Worm (Caenorhabditis elegans): Measurements from ENCODE around the gene coq-3.
"Not testable (repeated sequence)": the region's sequence is repeated elsewhere in the genome, so short reads cannot be mapped to it uniquely, and the experiment has no call there.

coq-3 gene

ce11 chrIV:14767693-14768251 lies 28.4 kb downstream of the coq-3 start, which contains the start of the genes mrps-7 and Y57G11C.3 (continued):
- TF ChIP-seq gmeb-1 (tag; optimal IDR thresholded peaks at IDR 0.05) (peak; percentile 91), crh-2 (tag; optimal IDR thresholded peaks at IDR 0.05) (peak; percentile 94), ama-1 (optimal IDR thresholded peaks at IDR 0.05) (peak; percentile 72), nhr-237 (tag; optimal IDR thresholded peaks at IDR 0.05) (no peak)

- no peak for TF ChIP-seq ceh-16 (tag; optimal IDR thresholded peaks at IDR 0.05)
- TF ChIP-seq lin-39 (tag; optimal IDR thresholded peaks at IDR 0.05), result no peak
- no peak for TF ChIP-seq sem-4 (tag; optimal IDR thresholded peaks at IDR 0.05)
- no peak for TF ChIP-seq elt-1 (tag; optimal IDR thresholded peaks at IDR 0.05)
- no peak for TF ChIP-seq egl-27 (tag; optimal IDR thresholded peaks at IDR 0.05)
- no peak for TF ChIP-seq Y55F3AM.14 (GFP tag; optimal IDR thresholded peaks at IDR 0.05)
- no peak for TF ChIP-seq blmp-1 (tag; optimal IDR thresholded peaks at IDR 0.05; ENCODE audit: insufficient read depth)
- no peak for TF ChIP-seq unc-55 (GFP tag; optimal IDR thresholded peaks at IDR 0.05)
- no peak for TF ChIP-seq peb-1 (tag; optimal IDR thresholded peaks at IDR 0.05)
- no peak for TF ChIP-seq zag-1 (tag; optimal IDR thresholded peaks at IDR 0.05)
- no peak for TF ChIP-seq sma-3 (GFP tag; optimal IDR thresholded peaks at IDR 0.05)
- no peak for TF ChIP-seq aly-2 (tag; optimal IDR thresholded peaks at IDR 0.05)
- TF ChIP-seq snpc-4 (tag; optimal IDR thresholded peaks at IDR 0.05), result no peak
- no peak for TF ChIP-seq nhr-11 (tag; optimal IDR thresholded peaks at IDR 0.05)
- TF ChIP-seq nhr-25 (tag; optimal IDR thresholded peaks at IDR 0.05), result no peak
Measured at ce11 chrIV:14766382-14766781, 29.7 kb downstream of the coq-3 start, which contains the start of gene vti-1. TSS of gene vti-1 (minus strand) at chrIV:14766665.

ce11 chrIV:14765336-14765735 lies 30.8 kb downstream of the coq-3 start, which contains the start of gene Y57G11C.5:
TSS of gene Y57G11C.5 (minus strand) at chrIV:14765436.
- no peak for TF ChIP-seq egl-27 (tag; optimal IDR thresholded peaks at IDR 0.05)
- no peak for TF ChIP-seq zag-1 (tag; optimal IDR thresholded peaks at IDR 0.05)
- no peak for TF ChIP-seq lin-13 (GFP tag; optimal IDR thresholded peaks at IDR 0.05)
- no peak for TF ChIP-seq nhr-12 (tag; optimal IDR thresholded peaks at IDR 0.05)

ce11 chrIV:14764719-14765173 lies 31.4 kb downstream of the coq-3 start:
- TF ChIP-seq nhr-6 (tag; optimal IDR thresholded peaks at IDR 0.05) (no peak), C34F6.9 (tag; optimal IDR thresholded peaks at IDR 0.05) (no peak), snpc-4 (tag; optimal IDR thresholded peaks at IDR 0.05) (peak; percentile 34), sma-3 (GFP tag; optimal IDR thresholded peaks at IDR 0.05) (peak; percentile 8), unc-62 (GFP tag; optimal IDR thresholded peaks at IDR 0.05) (no peak)

- TF ChIP-seq crh-2 (tag; optimal IDR thresholded peaks at IDR 0.05) (no peak), lsy-2 (tag; optimal IDR thresholded peaks at IDR 0.05) (peak in 1 of 2 experiments; percentile 28), unc-62 (GFP tag; optimal IDR thresholded peaks at IDR 0.05) (no peak), gmeb-1 (tag; optimal IDR thresholded peaks at IDR 0.05) (no peak), ama-1 (optimal IDR thresholded peaks at IDR 0.05) (peak; percentile 81), C34F6.9 (tag; optimal IDR thresholded peaks at IDR 0.05) (no peak), peb-1 (tag; optimal IDR thresholded peaks at IDR 0.05) (no peak), aly-2 (tag; optimal IDR thresholded peaks at IDR 0.05) (no peak), nhr-25 (tag; optimal IDR thresholded peaks at IDR 0.05) (no peak), mbf-1 (tag; optimal IDR thresholded peaks at IDR 0.05) (no peak), ztf-4 (tag; optimal IDR thresholded peaks at IDR 0.05) (peak; percentile 39), nhr-12 (tag; optimal IDR thresholded peaks at IDR 0.05) (no peak), sma-9 (GFP tag; optimal IDR thresholded peaks at IDR 0.05) (no peak), sma-9 (tag; optimal IDR thresholded peaks at IDR 0.05) (no peak), nhr-10 (tag; optimal IDR thresholded peaks at IDR 0.05) (no peak), sma-3 (GFP tag; optimal IDR thresholded peaks at IDR 0.05) (no peak)
Measured at ce11 chrIV:14763938-14764718, 32.0 kb downstream of the coq-3 start.

ce11 chrIV:14763348-14763747 lies 32.8 kb downstream of the coq-3 start:
- TF ChIP-seq ama-1 (optimal IDR thresholded peaks at IDR 0.05) (peak; percentile 65), F13H6.1 (tag; optimal IDR thresholded peaks at IDR 0.05) (peak; percentile 55), unc-55 (GFP tag; optimal IDR thresholded peaks at IDR 0.05) (peak; percentile 61), nhr-21 (tag; optimal IDR thresholded peaks at IDR 0.05) (peak; percentile 57), lin-13 (GFP tag; optimal IDR thresholded peaks at IDR 0.05) (peak; percentile 13), nhr-129 (tag; optimal IDR thresholded peaks at IDR 0.05) (peak; percentile 86), crh-2 (tag; optimal IDR thresholded peaks at IDR 0.05) (peak; percentile 54), blmp-1 (tag; optimal IDR thresholded peaks at IDR 0.05; ENCODE audit: insufficient read depth) (peak; percentile 15), mab-5 (tag; optimal IDR thresholded peaks at IDR 0.05) (peak; percentile 20), sma-3 (GFP tag; optimal IDR thresholded peaks at IDR 0.05) (peak; percentile 27), lsy-2 (tag; optimal IDR thresholded peaks at IDR 0.05) (peak in 1 of 2 experiments; percentile 50), C34F6.9 (tag; optimal IDR thresholded peaks at IDR 0.05) (peak; percentile 82), sma-9 (GFP tag; optimal IDR thresholded peaks at IDR 0.05) (peak; percentile 34), mdl-1 (tag; optimal IDR thresholded peaks at IDR 0.05) (peak; percentile 43 to 65), fos-1 (tag; optimal IDR thresholded peaks at IDR 0.05) (peak; percentile 53), nhr-6 (tag; optimal IDR thresholded peaks at IDR 0.05) (peak; percentile 21)
- TF ChIP-seq sma-9 (tag; optimal IDR thresholded peaks at IDR 0.05), result not testable (repeated sequence)

Data from whole organism, L2 larva.